Worm (Caenorhabditis elegans) whole organism, young adult: ENCODE data around the gene gba-1.

Experiments
- B0035.1 ChIP-seq: sonication (generic microtip); optimal IDR thresholded peaks from 2 replicates; lab custom pipeline; 2016; ENCODE audit warnings: missing genetic modification characterization, mild to moderate bottlenecking, missing compliant biosample characterization, missing genotype, missing genetic modification reagents
- F57A8.1 ChIP-seq: fragments of 200-800 bp; sonication (Bioruptor generic); optimal IDR thresholded peaks from 2 replicates; lab custom pipeline; 2018; ENCODE audit warnings: mild to moderate bottlenecking, missing genetic modification characterization, moderate library complexity, missing compliant biosample characterization
- F57C9.4 ChIP-seq: sonication (generic microtip); optimal IDR thresholded peaks from 2 replicates; lab custom pipeline; 2017; ENCODE audit warnings: mild to moderate bottlenecking, missing genetic modification characterization, missing compliant biosample characterization
- T07F8.4 ChIP-seq: sonication (generic microtip); optimal IDR thresholded peaks from 2 replicates; lab custom pipeline; 2016; ENCODE audit warnings: mild to moderate bottlenecking, missing genetic modification characterization, moderate library complexity, missing compliant biosample characterization
- Y56A3A.18 ChIP-seq: fragments of 200-800 bp; sonication (Bioruptor generic); IDR thresholded peaks from 2 replicates; pipeline ENCODE4 v1.3.6; 2022; ENCODE audit warnings: missing genetic modification reagents, missing genetic modification characterization, missing compliant biosample characterization
- ceh-27 ChIP-seq: fragments of 200-800 bp; sonication (Bioruptor generic); optimal IDR thresholded peaks from 2 replicates; lab custom pipeline; 2018; ENCODE audit warnings: mild to moderate bottlenecking, missing genetic modification characterization, moderate library complexity, missing compliant biosample characterization
- die-1 ChIP-seq: sonication (generic microtip); optimal IDR thresholded peaks from 2 replicates; lab custom pipeline; 2016; ENCODE audit warnings: missing genotype, mild to moderate bottlenecking, missing genetic modification characterization, missing compliant biosample characterization
- hmg-20 ChIP-seq: fragments of 200-800 bp; sonication (Bioruptor generic); IDR thresholded peaks from 2 replicates; pipeline ENCODE4 v1.3.6; 2022; ENCODE audit warnings: missing genetic modification reagents, missing genetic modification characterization, missing compliant biosample characterization
- let-526 ChIP-seq: fragments of 200-800 bp; sonication (Bioruptor generic); IDR thresholded peaks from 2 replicates; pipeline ENCODE4 v1.3.6; 2022; ENCODE audit warnings: missing genetic modification reagents, missing genetic modification characterization, missing compliant biosample characterization
- zim-3 ChIP-seq: sonication (generic microtip); optimal IDR thresholded peaks from 2 replicates; lab custom pipeline; 2017; ENCODE audit warnings: mild to moderate bottlenecking, missing genetic modification characterization, moderate library complexity, missing compliant biosample characterization

- TF ChIP-seq ceh-27 (GFP tag; lab: Kevin White, UChicago) (no peak), zim-3 (no peak), Y56A3A.18 (no peak), die-1 (tag; lab: Kevin White, UChicago) (no peak), hmg-20 (GFP tag; lab: Robert Waterston, UW) (no peak), T07F8.4 (no peak), B0035.1 (tag; lab: Kevin White, UChicago) (no peak), let-526 (no peak), F57A8.1 (no peak), F57C9.4 (no peak)
Observed at ce11 chrII:2150485-2150985, 26.0 kb upstream of the gba-1 start, which contains the start of the genes C40A11.7 and C40A11.8.
